Fruit fly (Drosophila melanogaster) whole organism, pupa: ENCODE data around the gene CG44139.

Source experiments
- CG10348 ChIP-seq: fragments of 200-800 bp; sonication (Bioruptor generic); IDR thresholded peaks from 2 replicates; pipeline ENCODE4 v1.3.6; 2022; ENCODE audit warnings: missing biosample characterization, missing genetic modification characterization
- CG12605 ChIP-seq: fragments of 200-800 bp; sonication (Bioruptor generic); IDR thresholded peaks from 2 replicates; pipeline ENCODE4 v1.3.6; 2022; ENCODE audit warnings: missing biosample characterization, missing genetic modification characterization
- CG13204 ChIP-seq: fragments of 200-800 bp; sonication (Bioruptor generic); optimal IDR thresholded peaks from 2 replicates; lab custom pipeline; 2018; ENCODE audit warnings: missing biosample characterization, mild to moderate bottlenecking, missing genetic modification characterization, moderate library complexity
- CG14655 ChIP-seq: fragments of 200-800 bp; sonication (Bioruptor generic); optimal IDR thresholded peaks from 3 replicates; lab custom pipeline; 2017; ENCODE audit warnings: mild to moderate bottlenecking, missing biosample characterization, missing genetic modification reagents, missing genetic modification characterization
- CG15710 ChIP-seq: fragments of 200-800 bp; sonication (Bioruptor generic); optimal IDR thresholded peaks from 2 replicates; lab custom pipeline; 2018; ENCODE audit warnings: missing biosample characterization, mild to moderate bottlenecking, missing genetic modification characterization, moderate library complexity
- CG17806 ChIP-seq: fragments of 200-800 bp; sonication (Bioruptor generic); optimal IDR thresholded peaks from 2 replicates; lab custom pipeline; 2018; ENCODE audit warnings: missing biosample characterization, mild to moderate bottlenecking, missing genetic modification characterization, moderate library complexity
- CG34367 ChIP-seq: fragments of 200-800 bp; sonication (Bioruptor generic); optimal IDR thresholded peaks from 2 replicates; lab custom pipeline; 2018; ENCODE audit warnings: missing biosample characterization, mild to moderate bottlenecking, missing genetic modification characterization
- CG4496 ChIP-seq: fragments of 200-800 bp; sonication (Bioruptor generic); IDR thresholded peaks from 3 replicates; pipeline ENCODE4 v1.3.6; 2022; ENCODE audit warnings: missing biosample characterization, missing genetic modification characterization
- CG8159 ChIP-seq: fragments of 200-800 bp; sonication (Bioruptor generic); optimal IDR thresholded peaks from 3 replicates; lab custom pipeline; 2018; ENCODE audit warnings: missing biosample characterization, mild to moderate bottlenecking, missing genetic modification characterization, moderate library complexity
- CG8301 ChIP-seq: fragments of 200-800 bp; sonication (Bioruptor generic); optimal IDR thresholded peaks from 2 replicates; lab custom pipeline; 2018; ENCODE audit warnings: missing biosample characterization, mild to moderate bottlenecking, missing genetic modification characterization
- CG9948 ChIP-seq: fragments of 200-800 bp; sonication (Bioruptor generic); optimal IDR thresholded peaks from 2 replicates; lab custom pipeline; 2018; ENCODE audit warnings: missing biosample characterization, mild to moderate bottlenecking, missing genetic modification characterization, moderate library complexity
- D1 ChIP-seq: fragments of 200-800 bp; sonication (Bioruptor generic); optimal IDR thresholded peaks from 2 replicates; lab custom pipeline; 2018; ENCODE audit warnings: missing biosample characterization, mild to moderate bottlenecking, missing genetic modification characterization, moderate library complexity
- EcR ChIP-seq: fragments of 200-800 bp; sonication (Bioruptor generic); optimal IDR thresholded peaks from 3 replicates; lab custom pipeline; 2019; ENCODE audit warnings: missing biosample characterization, missing genetic modification characterization, mild to moderate bottlenecking, moderate library complexity, missing genetic modification reagents
- Ets98B ChIP-seq: fragments of 200-800 bp; sonication (Bioruptor generic); IDR thresholded peaks from 2 replicates; pipeline ENCODE4 v1.3.6; 2022; ENCODE audit warnings: missing biosample characterization, missing genetic modification characterization
- Pif1A ChIP-seq: fragments of 200-800 bp; sonication (Bioruptor generic); optimal IDR thresholded peaks from 3 replicates; lab custom pipeline; 2016; ENCODE audit warnings: missing biosample characterization, missing genetic modification characterization
- Pif1B ChIP-seq: fragments of 200-800 bp; sonication (Bioruptor generic); optimal IDR thresholded peaks from 3 replicates; lab custom pipeline; 2016; ENCODE audit warnings: missing biosample characterization, missing genetic modification characterization
- Snoo ChIP-seq: fragments of 200-800 bp; sonication (Bioruptor generic); optimal IDR thresholded peaks from 3 replicates; lab custom pipeline; 2017; ENCODE audit warnings: missing biosample characterization, mild to moderate bottlenecking, missing genetic modification characterization, inconsistent platforms
- fd96Ca ChIP-seq: fragments of 200-800 bp; sonication (Bioruptor generic); IDR thresholded peaks from 3 replicates; pipeline ENCODE4 v1.3.6; 2022; ENCODE audit warnings: missing biosample characterization, missing genetic modification characterization
- gl ChIP-seq: fragments of 200-800 bp; sonication (Bioruptor generic); optimal IDR thresholded peaks from 2 replicates; lab custom pipeline; 2018; ENCODE audit warnings: missing biosample characterization, mild to moderate bottlenecking, missing genetic modification characterization
- rn ChIP-seq: fragments of 200-800 bp; sonication (Bioruptor generic); IDR thresholded peaks from 2 replicates; pipeline ENCODE4 v1.3.6; 2022; ENCODE audit warnings: missing biosample characterization, missing genetic modification characterization

Gene CG44139

dm6 chr2L:2436258-2436657 is 11.7 kb downstream of the CG44139 start:
- peak; percentile 62 for TF ChIP-seq CG8159 (tag; lab: Kevin White, UChicago)
- TF ChIP-seq CG10348 (GFP tag; lab: Robert Waterston, UW) = no peak
- TF ChIP-seq EcR (GFP tag; lab: Kevin White, UChicago) = no peak
- TF ChIP-seq Pif1A (GFP tag; lab: Kevin White, UChicago) = no peak
- peak; percentile 61 for TF ChIP-seq CG15710
- no peak for TF ChIP-seq fd96Ca (GFP tag; lab: Robert Waterston, UW)
- no peak for TF ChIP-seq rn
- TF ChIP-seq CG13204 (GFP tag; lab: Kevin White, UChicago) = no peak
- TF ChIP-seq gl (tag; lab: Kevin White, UChicago) = no peak
- TF ChIP-seq CG17806 (tag; lab: Kevin White, UChicago) = peak; percentile 40
- no peak for TF ChIP-seq CG4496 (GFP tag; lab: Robert Waterston, UW)
- peak; percentile 36 for TF ChIP-seq CG9948 (tag; lab: Kevin White, UChicago)
- no peak for TF ChIP-seq Pif1B (GFP tag; lab: Kevin White, UChicago)
- peak; percentile 40 for TF ChIP-seq CG34367 (tag; lab: Kevin White, UChicago)
- TF ChIP-seq CG8301 (tag; lab: Kevin White, UChicago) = no peak
- no peak for TF ChIP-seq Snoo
- no peak for TF ChIP-seq CG14655 (GFP tag; lab: Kevin White, UChicago)

- peak; percentile 41 for TF ChIP-seq CG14655 (GFP tag; lab: Kevin White, UChicago)
- TF ChIP-seq rn = no peak
- no peak for TF ChIP-seq fd96Ca (GFP tag; lab: Robert Waterston, UW)
- no peak for TF ChIP-seq D1
- TF ChIP-seq CG8159 (tag; lab: Kevin White, UChicago) = peak; percentile 9
- TF ChIP-seq CG13204 (GFP tag; lab: Kevin White, UChicago) = no peak
- no peak for TF ChIP-seq EcR (GFP tag; lab: Kevin White, UChicago)
- no peak for TF ChIP-seq CG12605 (GFP tag; lab: Robert Waterston, UW)
- TF ChIP-seq CG17806 (tag; lab: Kevin White, UChicago) = peak; percentile 14
- no peak for TF ChIP-seq CG9948 (tag; lab: Kevin White, UChicago)
- peak; percentile 31 for TF ChIP-seq CG8301 (tag; lab: Kevin White, UChicago)
These were observed 14.2 kb downstream of the CG44139 start for dm6 chr2L:2438640-2439276.

- TF ChIP-seq EcR (GFP tag; lab: Kevin White, UChicago) (peak; percentile 39), CG4496 (GFP tag; lab: Robert Waterston, UW) (0 out of 3 replicates have a peak, but pooled peaks have one; percentile 31), CG9948 (tag; lab: Kevin White, UChicago) (no peak)
These were observed 23.9 kb downstream of the CG44139 start for dm6 chr2L:2448514-2448913.

dm6 chr2L:2449665-2450064 is 25.1 kb downstream of the CG44139 start:
- peak; percentile 29 for TF ChIP-seq gl (tag; lab: Kevin White, UChicago)
- TF ChIP-seq CG8159 (tag; lab: Kevin White, UChicago) = no peak

- TF ChIP-seq CG8159 (tag; lab: Kevin White, UChicago) (no peak), CG10348 (GFP tag; lab: Robert Waterston, UW) (no peak), CG13204 (GFP tag; lab: Kevin White, UChicago) (peak; percentile 26), EcR (GFP tag; lab: Kevin White, UChicago) (peak; percentile 80), Pif1A (GFP tag; lab: Kevin White, UChicago) (no peak), CG4496 (GFP tag; lab: Robert Waterston, UW) (0 out of 3 replicates have a peak, but pooled peaks have one; percentile 35), CG8301 (tag; lab: Kevin White, UChicago) (no peak)
These were observed 26.3 kb downstream of the CG44139 start for dm6 chr2L:2450723-2451379.

dm6 chr2L:2453818-2454217 is 29.2 kb downstream of the CG44139 start:
- TF ChIP-seq CG34367 (tag; lab: Kevin White, UChicago) = no peak
- TF ChIP-seq CG15710 = no peak
- TF ChIP-seq CG13204 (GFP tag; lab: Kevin White, UChicago) = no peak
- TF ChIP-seq CG4496 (GFP tag; lab: Robert Waterston, UW) = no peak
- no peak for TF ChIP-seq Pif1B (GFP tag; lab: Kevin White, UChicago)
- no peak for TF ChIP-seq CG12605 (GFP tag; lab: Robert Waterston, UW)
- no peak for TF ChIP-seq CG10348 (GFP tag; lab: Robert Waterston, UW)
- TF ChIP-seq fd96Ca (GFP tag; lab: Robert Waterston, UW) = no peak
- no peak for TF ChIP-seq Ets98B (GFP tag; lab: Robert Waterston, UW)
- no peak for TF ChIP-seq CG14655 (GFP tag; lab: Kevin White, UChicago)

dm6 chr2L:2454644-2455043 is 30.0 kb downstream of the CG44139 start:
- TF ChIP-seq Snoo = no peak
- no peak for TF ChIP-seq Pif1B (GFP tag; lab: Kevin White, UChicago)
- TF ChIP-seq CG17806 (tag; lab: Kevin White, UChicago) = no peak
- no peak for TF ChIP-seq CG34367 (tag; lab: Kevin White, UChicago)
- TF ChIP-seq CG8159 (tag; lab: Kevin White, UChicago) = no peak
- no peak for TF ChIP-seq CG9948 (tag; lab: Kevin White, UChicago)
- TF ChIP-seq CG4496 (GFP tag; lab: Robert Waterston, UW) = peak; percentile 28; the same call in 1 of the 3 replicates
- TF ChIP-seq EcR (GFP tag; lab: Kevin White, UChicago) = peak; percentile 9
- no peak for TF ChIP-seq CG8301 (tag; lab: Kevin White, UChicago)
- TF ChIP-seq CG15710 = no peak
- peak; percentile 94 for TF ChIP-seq CG13204 (GFP tag; lab: Kevin White, UChicago)
- no peak for TF ChIP-seq Pif1A (GFP tag; lab: Kevin White, UChicago)
